Fruit fly (Drosophila melanogaster): ENCODE data around the gene CG14086.

CG14086 gene

dm6 chr3L:19230801-19231547 lies 44.6 kb upstream of the CG14086 start (continued):
- TF ChIP-seq bsh (GFP tag; optimal IDR thresholded peaks at IDR 0.05) (peak in 1 of 2 experiments; percentile 41), Ets97D (GFP tag; optimal IDR thresholded peaks at IDR 0.05) (no peak), YL-1 (GFP tag; optimal IDR thresholded peaks at IDR 0.05) (no peak), Ptx1 (GFP tag; IDR thresholded peaks at IDR 0.05) (peak; percentile 23; the same call in 1 of the 2 replicates), pzg (GFP tag; optimal IDR thresholded peaks at IDR 0.05) (no peak), CG11723 (GFP tag; optimal IDR thresholded peaks at IDR 0.05) (no peak), CG3281 (GFP tag; optimal IDR thresholded peaks at IDR 0.05) (peak; percentile 30), CG8944 (GFP tag; optimal IDR thresholded peaks at IDR 0.05) (no peak), Sox102F (GFP tag; optimal IDR thresholded peaks at IDR 0.05) (peak; percentile 55), CG15601 (tag; optimal IDR thresholded peaks at IDR 0.05) (no peak), HLH3B (GFP tag; IDR thresholded peaks at IDR 0.05) (peak; percentile 16; the same call in 1 of the 2 replicates), D (optimal IDR thresholded peaks at IDR 0.05) (no peak), D (GFP tag; optimal IDR thresholded peaks at IDR 0.05) (no peak), Taf1 (GFP tag; IDR thresholded peaks at IDR 0.05) (no peak), eve (GFP tag; optimal IDR thresholded peaks at IDR 0.05) (peak in 1 of 2 experiments; percentile 25), CG14710 (tag; optimal IDR thresholded peaks at IDR 0.05) (peak; percentile 6), Deaf1 (tag; optimal IDR thresholded peaks at IDR 0.05) (peak; percentile 30), cg (GFP tag; optimal IDR thresholded peaks at IDR 0.05) (no peak), CoRest (tag; optimal IDR thresholded peaks at IDR 0.05) (peak; percentile 29), CG11398 (GFP tag; optimal IDR thresholded peaks at IDR 0.05) (no peak), Side (GFP tag; optimal IDR thresholded peaks at IDR 0.05) (no peak), scrt (GFP tag; optimal IDR thresholded peaks at IDR 0.05) (no peak), CG11695 (GFP tag; IDR thresholded peaks at IDR 0.05) (0 out of 3 replicates have a peak, but pooled peaks have one; percentile 9), emc (GFP tag; optimal IDR thresholded peaks at IDR 0.05) (no peak), Dref (GFP tag; IDR thresholded peaks at IDR 0.05) (no peak), fd96Cb (tag; optimal IDR thresholded peaks at IDR 0.05) (peak; percentile 18), B-H2 (GFP tag; optimal IDR thresholded peaks at IDR 0.05) (no peak), NfI (GFP tag; optimal IDR thresholded peaks at IDR 0.05) (no peak), Dip2 (GFP tag; IDR thresholded peaks at IDR 0.05) (no peak), kni (GFP tag; optimal IDR thresholded peaks at IDR 0.05) (no peak), CG13624 (GFP tag; optimal IDR thresholded peaks at IDR 0.05) (no peak), nmo (GFP tag; optimal IDR thresholded peaks at IDR 0.05) (peak; percentile 9), CG17912 (GFP tag; optimal IDR thresholded peaks at IDR 0.05) (no peak), CG2889 (GFP tag; IDR thresholded peaks at IDR 0.05) (no peak), Camta (GFP tag; optimal IDR thresholded peaks at IDR 0.05) (no peak), bcd (GFP tag; optimal IDR thresholded peaks at IDR 0.05) (peak; percentile 23), unpg (GFP tag; optimal IDR thresholded peaks at IDR 0.05) (peak; percentile 50), ab (GFP tag; optimal IDR thresholded peaks at IDR 0.05) (no peak), bab2 (GFP tag; optimal IDR thresholded peaks at IDR 0.05) (peak; percentile 4), chif (GFP tag; optimal IDR thresholded peaks at IDR 0.05) (no peak), peb (GFP tag; IDR thresholded peaks at IDR 0.05) (no peak), CG31224 (GFP tag; IDR thresholded peaks at IDR 0.05) (no peak), Trl (optimal IDR thresholded peaks at IDR 0.05) (peak; percentile 46 to 54), Trl (GFP tag; optimal IDR thresholded peaks at IDR 0.05) (no peak), CG15011 (GFP tag; optimal IDR thresholded peaks at IDR 0.05) (no peak), CG16863 (GFP tag; optimal IDR thresholded peaks at IDR 0.05) (no peak), Hr51 (GFP tag; optimal IDR thresholded peaks at IDR 0.05) (peak in 1 of 2 experiments; percentile 67), aop (GFP tag; IDR thresholded peaks at IDR 0.05) (no peak), CG1832 (GFP tag; optimal IDR thresholded peaks at IDR 0.05) (no peak), crc (GFP tag; optimal IDR thresholded peaks at IDR 0.05) (no peak)

Measured in whole organism, embryonic.